Fruit fly (Drosophila melanogaster): ENCODE results near the gene glob3.

Gene glob3

DNA sequence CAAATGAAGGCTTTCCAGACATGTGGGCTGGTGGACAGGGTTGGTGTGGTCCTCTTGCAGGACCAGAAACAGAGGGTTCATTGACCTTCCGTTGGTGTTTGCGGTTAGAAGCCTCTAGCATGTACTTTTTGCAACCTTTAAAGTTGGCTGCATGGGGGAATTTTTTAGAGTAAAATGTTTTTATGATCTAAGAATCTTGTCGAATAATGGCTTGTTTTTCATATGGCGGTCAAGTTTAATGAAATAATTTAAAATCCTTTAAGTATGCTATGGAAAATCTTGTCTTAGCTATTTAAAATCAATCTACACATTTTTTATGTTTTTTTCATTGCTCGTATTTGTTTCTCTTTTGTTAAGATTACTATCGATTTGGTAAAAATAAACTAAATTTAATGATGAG is at the start of gene glob3:
Gene glob3, plus strand, starts transcription at position 301 of the 400 bp plus-strand sequence.
- no peak for TF ChIP-seq CG17801 (GFP tag; optimal IDR thresholded peaks at IDR 0.05; ENCODE audit: partially characterized antibody)

DNA sequence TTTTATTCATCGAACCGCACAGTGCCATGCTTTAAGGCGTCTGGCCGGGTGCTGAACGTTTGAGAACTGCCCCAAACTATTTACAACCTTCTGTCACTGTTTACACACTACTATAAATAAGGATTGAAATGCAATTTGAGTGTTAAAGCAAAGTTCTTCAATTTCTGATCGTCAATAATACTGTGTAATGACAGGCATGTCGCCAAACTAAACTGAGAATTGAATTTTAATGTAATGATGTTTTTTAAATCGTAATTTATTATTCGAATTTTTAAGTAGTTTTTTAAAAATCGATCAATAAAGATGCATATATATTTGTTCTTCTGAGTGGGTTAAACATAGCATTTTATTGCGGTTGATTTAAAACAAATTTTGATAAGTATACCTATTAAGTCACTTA is 48.9 kb upstream of the glob3 start, which contains the start of gene CG2082:
Gene CG2082, minus strand, starts transcription at position 101 of the 400 bp plus-strand sequence.
- TF ChIP-seq CG17801 (GFP tag; optimal IDR thresholded peaks at IDR 0.05; ENCODE audit: partially characterized antibody): no peak

DNA sequence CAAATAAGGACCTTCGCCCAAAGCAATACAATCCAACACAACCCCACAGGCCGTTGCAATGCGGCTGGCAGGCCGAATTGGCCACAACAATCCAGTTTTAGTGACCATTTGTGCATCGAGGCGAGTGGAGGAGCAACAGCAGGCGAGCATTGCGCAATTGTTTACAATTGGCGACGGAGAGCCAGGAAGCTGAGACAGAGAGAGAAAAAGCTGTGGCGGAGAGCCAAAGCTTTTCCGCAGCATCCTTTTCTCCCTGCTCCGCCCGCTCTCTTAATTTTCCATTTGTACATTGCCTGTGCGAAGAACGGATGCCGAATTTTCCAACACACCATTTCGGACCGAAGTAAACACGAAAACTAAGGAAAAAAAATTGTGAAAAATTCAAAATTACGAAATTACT is 48.4 kb upstream of the glob3 start, which contains the start of gene kat-60L1:
Gene kat-60L1, plus strand, starts transcription at position 301 of the 400 bp plus-strand sequence.
- TF ChIP-seq CG17801 (GFP tag; optimal IDR thresholded peaks at IDR 0.05; ENCODE audit: partially characterized antibody): no peak

DNA sequence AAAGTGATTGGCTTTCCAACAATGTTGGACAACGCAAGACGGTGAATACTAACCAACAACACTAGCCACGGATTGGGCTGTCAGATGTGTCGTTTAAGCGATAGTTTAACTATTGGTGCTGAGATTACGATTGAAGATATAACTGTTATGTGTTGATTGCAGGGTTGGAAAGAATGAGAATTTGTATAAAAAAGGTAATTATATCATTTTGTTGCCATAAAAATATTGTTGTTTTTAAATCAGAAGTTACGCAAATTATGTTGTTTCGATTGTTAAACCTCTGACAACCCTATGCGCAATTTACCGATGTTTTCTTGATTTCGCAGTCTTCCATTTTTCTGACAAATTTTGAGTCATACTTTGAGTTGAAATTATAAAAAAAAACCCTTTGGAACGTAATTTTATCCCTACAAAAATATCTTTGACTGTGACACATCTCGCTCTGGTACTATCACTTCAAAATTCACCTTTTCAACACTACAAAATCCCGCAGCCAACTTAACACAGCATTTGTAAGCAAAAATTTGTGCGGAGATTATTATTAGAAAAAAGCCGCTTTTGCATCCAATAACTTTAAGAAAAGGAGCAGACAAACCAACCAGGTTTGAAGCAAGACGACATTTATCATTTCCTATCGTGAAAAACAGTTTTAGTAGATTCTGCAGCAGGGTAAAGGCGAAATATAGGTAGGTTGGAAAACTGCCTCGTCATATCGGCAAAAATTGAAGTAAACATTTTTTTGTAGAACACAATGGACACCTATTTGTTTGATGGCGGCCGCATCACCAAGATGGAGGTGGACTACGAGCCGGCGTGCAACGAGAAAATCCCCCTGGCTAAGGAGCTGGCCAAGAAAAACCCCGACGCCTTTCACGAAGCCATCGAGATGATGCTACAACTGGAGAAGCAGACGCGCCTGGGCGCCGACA is 40.6 kb upstream of the glob3 start, which contains the start of the genes Hat1 and Rpn5:
Gene Hat1, minus strand, starts transcription at position 360 of the 929 bp plus-strand sequence.
Gene Rpn5, plus strand, starts transcription at position 469 of the 929 bp plus-strand sequence.
- peak; percentile 78 for TF ChIP-seq CG17801 (GFP tag; optimal IDR thresholded peaks at IDR 0.05; ENCODE audit: partially characterized antibody)

DNA sequence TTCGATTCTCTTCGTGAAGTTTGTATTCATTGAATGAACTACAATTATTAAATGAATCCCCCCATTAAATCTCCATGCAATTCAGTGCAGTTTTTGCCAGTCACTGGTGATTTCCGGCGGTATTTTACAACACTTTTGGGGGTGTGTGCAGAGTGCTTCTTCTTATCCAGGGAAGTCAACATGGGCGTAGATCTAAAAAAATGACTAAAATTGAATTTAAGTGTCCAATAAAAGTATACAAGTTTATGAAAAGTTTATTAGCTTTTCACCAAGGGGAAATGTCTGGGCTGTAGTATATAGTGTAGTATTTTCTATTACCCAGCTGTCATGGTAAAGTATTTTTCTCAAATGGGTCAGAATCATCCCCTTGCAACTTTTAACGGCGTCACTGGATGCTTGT is 38.4 kb upstream of the glob3 start, which contains the start of gene Hpf1:
Gene Hpf1, plus strand, starts transcription at position 383 of the 400 bp plus-strand sequence.
- TF ChIP-seq CG17801 (GFP tag; optimal IDR thresholded peaks at IDR 0.05; ENCODE audit: partially characterized antibody): peak; percentile 99

DNA sequence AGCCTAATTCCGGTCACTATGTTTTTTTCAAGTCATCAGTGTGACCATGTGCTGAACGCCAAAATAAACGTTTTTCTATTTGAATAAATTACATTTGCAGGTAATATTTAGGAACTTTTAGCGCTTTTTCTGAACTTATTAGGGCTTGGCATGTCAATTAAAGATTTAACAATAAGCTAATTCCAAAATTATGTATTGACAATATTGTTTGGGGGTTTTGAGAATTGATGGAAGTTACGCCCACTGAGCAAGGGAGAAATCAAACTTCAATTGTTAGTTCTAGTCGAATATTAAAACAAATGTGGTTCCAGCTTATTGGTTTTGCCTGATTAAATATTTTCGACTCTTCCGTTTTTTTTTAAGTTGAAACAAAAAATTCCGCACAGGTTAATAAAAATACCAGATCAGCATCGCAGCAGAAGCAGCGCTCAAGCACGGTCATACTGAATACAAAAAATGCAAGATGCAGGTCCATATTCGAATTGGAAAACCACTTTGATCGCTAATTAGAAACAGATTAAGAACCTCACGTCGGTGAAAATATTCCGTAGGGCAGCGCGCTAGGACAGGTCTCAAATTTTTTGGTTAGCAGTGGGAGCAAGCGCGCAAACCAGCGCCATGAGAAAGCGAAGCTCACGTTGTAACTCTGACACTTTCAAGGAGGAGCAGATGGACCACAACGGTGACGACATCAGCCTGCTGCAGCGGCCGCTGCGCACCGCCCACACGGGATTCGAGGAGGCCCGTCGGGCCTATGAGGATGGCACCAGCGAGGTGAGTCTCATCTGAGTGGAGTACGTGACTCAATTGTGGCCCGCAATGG is 35.4 kb upstream of the glob3 start, which contains the start of the genes PSMG1 and CG10979:
Gene PSMG1, minus strand, starts transcription at position 51 of the 823 bp plus-strand sequence.
Gene CG10979, plus strand, starts transcription at position 439 of the 823 bp plus-strand sequence.
- no peak for TF ChIP-seq CG17801 (GFP tag; optimal IDR thresholded peaks at IDR 0.05; ENCODE audit: partially characterized antibody)

DNA sequence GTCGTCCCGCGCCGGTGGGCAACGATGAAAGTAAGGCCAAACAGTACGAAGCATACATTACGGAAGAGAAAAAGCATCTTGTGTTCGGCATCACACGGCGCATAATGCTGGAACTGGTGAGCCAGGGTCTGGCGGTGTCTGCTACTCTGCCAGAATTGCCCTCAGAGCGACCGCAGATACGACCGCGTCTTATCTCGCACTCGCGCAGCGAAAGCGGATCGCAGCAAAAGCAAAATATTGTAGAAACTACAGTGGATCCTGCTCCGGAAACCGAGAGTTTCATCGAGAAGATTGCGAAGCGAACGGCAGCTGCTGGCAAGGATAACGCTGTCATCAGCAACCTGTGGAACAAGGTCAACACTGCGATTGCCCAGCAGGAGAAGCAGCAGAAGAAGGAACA is 32.2 kb upstream of the glob3 start:
- TF ChIP-seq CG17801 (GFP tag; optimal IDR thresholded peaks at IDR 0.05; ENCODE audit: partially characterized antibody): no peak

DNA sequence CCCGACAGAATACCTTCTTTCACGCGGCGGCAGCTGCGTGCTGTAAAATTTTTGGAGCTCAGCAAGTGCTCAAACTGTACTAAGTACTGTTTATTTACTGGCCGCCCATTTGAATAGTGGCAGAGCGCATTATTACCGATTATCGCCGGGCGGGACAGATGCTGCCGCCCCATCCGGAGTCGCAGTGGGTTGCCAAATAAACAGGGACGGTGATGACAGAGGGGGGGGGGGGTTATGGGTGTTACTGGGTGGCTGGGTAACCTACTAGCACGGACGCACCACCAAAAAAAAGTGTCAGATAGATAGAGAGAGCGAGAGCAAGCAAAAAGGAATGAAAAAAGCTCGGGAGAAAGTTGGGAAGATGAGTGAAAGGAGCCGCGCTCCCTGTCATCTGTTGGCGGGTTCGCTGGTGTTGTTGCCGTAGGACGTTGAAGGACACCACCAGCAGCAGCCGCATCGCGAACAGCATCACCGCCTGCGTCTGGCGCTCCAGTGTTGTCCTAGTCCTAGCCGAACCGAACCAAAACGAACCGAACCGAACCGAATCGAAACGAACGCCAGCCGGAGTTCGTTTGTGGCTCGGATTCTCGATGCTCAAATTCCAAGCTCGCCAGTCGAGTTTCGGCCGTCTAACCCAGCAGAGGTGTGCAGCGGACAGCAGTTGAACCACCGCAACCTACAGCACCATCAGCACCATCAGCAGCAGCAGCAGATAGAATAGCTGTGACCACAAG is 28.0 kb upstream of the glob3 start, which contains the start of gene CG11000:
Gene CG11000, plus strand, starts transcription at position 626 of the 734 bp plus-strand sequence.
- TF ChIP-seq CG17801 (GFP tag; optimal IDR thresholded peaks at IDR 0.05; ENCODE audit: partially characterized antibody): no peak

DNA sequence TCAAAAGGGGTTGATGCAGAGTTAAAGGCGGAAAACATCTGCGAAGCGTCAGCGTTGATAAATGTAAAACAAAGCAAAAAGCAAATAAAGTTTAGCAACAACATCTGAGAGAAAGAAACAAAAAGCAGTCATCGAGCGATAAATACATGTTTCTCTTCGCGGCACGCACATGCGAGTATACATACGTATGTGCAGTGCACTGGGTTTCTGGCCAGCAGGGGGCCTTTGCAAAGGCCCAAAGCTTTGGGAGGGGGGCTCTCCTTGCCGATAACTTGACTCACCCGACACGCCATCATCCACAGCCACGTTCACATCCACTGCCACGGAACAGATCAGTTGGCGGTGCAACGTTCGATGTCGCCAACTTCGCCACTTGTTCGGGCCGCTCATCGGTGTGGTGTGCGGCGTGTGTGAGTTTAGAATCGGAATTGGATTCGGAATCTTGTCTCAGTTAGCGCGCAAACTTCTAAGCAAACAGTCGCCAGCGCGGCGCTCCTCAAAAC is 16.7 kb upstream of the glob3 start, which contains the start of gene CG42675:
Gene CG42675, plus strand, starts transcription at position 453 of the 503 bp plus-strand sequence.
- TF ChIP-seq CG17801 (GFP tag; optimal IDR thresholded peaks at IDR 0.05; ENCODE audit: partially characterized antibody): no peak

DNA sequence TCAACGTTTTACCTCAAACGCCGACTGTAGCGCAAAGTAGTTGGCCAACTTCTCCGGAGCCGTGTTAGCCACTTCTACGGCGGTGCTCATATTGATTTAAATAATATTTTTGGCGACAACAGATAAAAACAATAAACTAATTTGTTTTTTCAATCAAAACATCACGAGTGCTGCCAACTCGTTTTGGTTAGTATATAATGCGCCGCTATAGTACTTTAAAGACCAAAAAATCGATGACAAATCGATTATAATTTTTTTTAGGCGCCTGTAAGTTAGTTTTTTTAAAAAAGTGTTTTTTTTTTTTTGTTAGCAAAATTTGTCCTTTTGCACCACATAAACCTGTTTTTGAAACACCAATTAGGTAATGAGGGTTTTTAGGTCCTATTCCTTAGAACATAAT is 8.6 kb upstream of the glob3 start, which contains the start of gene Hpr1:
Gene Hpr1, minus strand, starts transcription at position 198 of the 400 bp plus-strand sequence.
- no peak for TF ChIP-seq CG17801 (GFP tag; optimal IDR thresholded peaks at IDR 0.05; ENCODE audit: partially characterized antibody)

DNA sequence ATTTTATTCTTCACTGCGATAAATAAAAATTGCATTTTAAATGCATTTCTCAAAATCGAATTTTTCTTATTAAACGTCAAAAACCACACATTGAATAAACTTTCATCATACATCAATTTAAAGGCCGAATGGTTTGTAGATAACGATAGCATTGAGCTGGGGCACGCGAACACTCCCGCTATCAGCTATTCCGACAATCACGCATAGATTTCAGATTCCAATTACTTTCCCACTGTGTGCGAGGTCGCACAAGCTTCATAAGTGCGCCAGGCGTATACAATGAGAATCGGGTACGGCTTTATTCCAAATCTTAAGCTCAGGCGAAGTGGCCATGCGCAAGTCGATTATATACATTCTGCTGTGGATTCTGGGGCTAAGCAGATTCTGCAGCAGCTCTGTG is 8.1 kb upstream of the glob3 start, which contains the start of gene CG46303:
Gene CG46303, plus strand, starts transcription at position 223 of the 400 bp plus-strand sequence.
- no peak for TF ChIP-seq CG17801 (GFP tag; optimal IDR thresholded peaks at IDR 0.05; ENCODE audit: partially characterized antibody)

DNA sequence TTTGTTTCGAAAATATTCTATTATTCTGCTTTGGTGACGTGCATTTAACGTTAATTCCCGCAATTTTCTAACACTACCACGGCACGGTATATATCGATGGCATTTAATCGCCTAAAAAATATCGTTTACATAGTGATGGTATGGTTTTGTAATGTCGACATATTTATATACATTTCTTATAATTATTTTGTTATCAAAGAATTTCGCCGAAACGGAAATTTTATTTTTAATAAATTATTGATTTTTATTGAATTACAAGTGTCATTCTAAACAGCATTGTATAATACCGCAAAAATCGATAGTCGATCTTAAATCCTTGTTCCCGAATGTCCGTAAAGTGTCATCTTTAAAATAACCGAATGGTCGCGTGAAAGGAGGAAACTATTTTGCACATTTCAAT is 5.4 kb upstream of the glob3 start, which contains the start of the genes Sec20 and dgrn:
Gene Sec20, minus strand, starts transcription at position 77 of the 400 bp plus-strand sequence.
Gene dgrn, plus strand, starts transcription at position 160 of the 400 bp plus-strand sequence.
- peak; percentile 71 for TF ChIP-seq CG17801 (GFP tag; optimal IDR thresholded peaks at IDR 0.05; ENCODE audit: partially characterized antibody)

DNA sequence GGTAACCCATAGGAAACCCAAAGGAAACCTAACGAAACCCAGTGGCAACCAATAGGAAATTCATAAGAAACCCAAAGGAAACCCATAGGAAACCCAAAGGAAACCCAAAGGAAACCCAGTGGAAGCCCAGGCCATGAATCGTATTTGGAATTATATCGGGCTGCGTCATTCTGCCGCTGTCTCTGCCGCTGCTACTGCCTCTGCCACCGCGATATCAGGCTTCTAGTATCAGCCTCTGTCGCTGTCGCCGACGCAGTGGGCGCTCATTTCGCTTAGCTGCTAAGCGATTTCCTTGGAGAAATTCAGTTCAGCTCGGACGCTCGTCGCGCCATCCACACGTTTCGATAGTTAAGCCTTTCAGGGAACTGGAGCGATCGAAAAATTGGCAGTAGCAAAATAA is 1.5 kb downstream of the glob3 start, which contains the start of gene CG1208:
Gene CG1208, plus strand, starts transcription at position 301 of the 400 bp plus-strand sequence.
- TF ChIP-seq CG17801 (GFP tag; optimal IDR thresholded peaks at IDR 0.05; ENCODE audit: partially characterized antibody): no peak
